Fruit fly (Drosophila melanogaster): Measurements from ENCODE around the gene LManIII.

LManIII gene

DNA sequence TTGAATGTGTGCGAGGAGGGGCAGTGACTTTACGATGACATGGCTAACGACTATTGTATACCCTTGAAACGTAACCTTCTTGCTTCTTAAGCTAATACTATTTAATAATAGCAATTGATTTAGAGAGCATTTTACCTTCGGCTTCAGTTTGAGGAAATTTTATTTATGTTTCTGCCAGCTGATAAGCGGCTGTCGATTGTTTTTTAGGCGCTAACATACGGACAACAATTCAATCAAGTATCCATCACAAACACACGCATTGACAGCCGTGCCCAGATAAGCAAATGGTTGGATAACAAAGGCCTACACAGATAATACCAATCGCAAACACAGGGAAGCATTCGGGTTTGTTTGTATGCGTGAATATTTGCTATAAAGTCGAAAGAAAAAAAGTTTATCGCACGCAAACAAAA, 30.3 kb downstream of the LManIII start (continued):
- TF ChIP-seq pho (GFP tag; optimal IDR thresholded peaks at IDR 0.05), result peak; percentile 15
- TF ChIP-seq H15 (GFP tag; IDR thresholded peaks at IDR 0.05), result 0 out of 3 replicates have a peak, but pooled peaks have one; percentile 31
- TF ChIP-seq CG3407 (GFP tag; optimal IDR thresholded peaks at IDR 0.05), result no peak
- TF ChIP-seq CG14860 (GFP tag; IDR thresholded peaks at IDR 0.05; ENCODE audit: partially characterized antibody), result no peak
- no peak for TF ChIP-seq abd-A (tag; optimal IDR thresholded peaks at IDR 0.05)
- no peak for TF ChIP-seq sc (optimal IDR thresholded peaks at IDR 0.05)
- no peak for TF ChIP-seq sc (GFP tag; optimal IDR thresholded peaks at IDR 0.05)
- no peak for TF ChIP-seq CG3838 (GFP tag; optimal IDR thresholded peaks at IDR 0.05)
- TF ChIP-seq bbx (GFP tag; IDR thresholded peaks at IDR 0.05; ENCODE audit: partially characterized antibody), result no peak
- TF ChIP-seq ERR (GFP tag; optimal IDR thresholded peaks at IDR 0.05), result no peak
- no peak for TF ChIP-seq Mrtf (GFP tag; IDR thresholded peaks at IDR 0.05)
- TF ChIP-seq CG18262 (tag; optimal IDR thresholded peaks at IDR 0.05), result peak; percentile 25
- TF ChIP-seq NFAT (GFP tag; IDR thresholded peaks at IDR 0.05), result peak; percentile 60; the same call in 1 of the 2 replicates
- TF ChIP-seq nerfin-1 (tag; optimal IDR thresholded peaks at IDR 0.05), result no peak
- no peak for TF ChIP-seq CG9609 (GFP tag; optimal IDR thresholded peaks at IDR 0.05)
- no peak for TF ChIP-seq CG9876 (GFP tag; optimal IDR thresholded peaks at IDR 0.05)
- TF ChIP-seq YL-1 (GFP tag; optimal IDR thresholded peaks at IDR 0.05), result no peak
- peak; percentile 26 for TF ChIP-seq CG3163 (GFP tag; optimal IDR thresholded peaks at IDR 0.05)
- TF ChIP-seq insv (GFP tag; optimal IDR thresholded peaks at IDR 0.05), result no peak
- peak; percentile 32 for TF ChIP-seq CG12071 (GFP tag; optimal IDR thresholded peaks at IDR 0.05)
- peak; percentile 18 for TF ChIP-seq CG17829 (tag; optimal IDR thresholded peaks at IDR 0.05)
- TF ChIP-seq GATAe (GFP tag; conservative IDR thresholded peaks at IDR 0.05), result peak; percentile 91
- TF ChIP-seq p53 (GFP tag; optimal IDR thresholded peaks at IDR 0.05), result no peak
- no peak for TF ChIP-seq CG1024 (GFP tag; IDR thresholded peaks at IDR 0.05)
- TF ChIP-seq PHDP (tag; optimal IDR thresholded peaks at IDR 0.05), result peak; percentile 59
- TF ChIP-seq CG5245 (GFP tag; optimal IDR thresholded peaks at IDR 0.05), result no peak
- TF ChIP-seq Lhr (GFP tag; optimal IDR thresholded peaks at IDR 0.05), result no peak
- no peak for TF ChIP-seq az2 (GFP tag; optimal IDR thresholded peaks at IDR 0.05)
- no peak for TF ChIP-seq inv (GFP tag; IDR thresholded peaks at IDR 0.05; ENCODE audit: partially characterized antibody)
- TF ChIP-seq so (GFP tag; IDR thresholded peaks at IDR 0.05), result no peak
- TF ChIP-seq CG6272 (GFP tag; IDR thresholded peaks at IDR 0.05), result no peak
- TF ChIP-seq CG4730 (GFP tag; IDR thresholded peaks at IDR 0.05), result 0 out of 2 replicates have a peak, but pooled peaks have one; percentile 33
- no peak for TF ChIP-seq CG2889 (GFP tag; IDR thresholded peaks at IDR 0.05)
- TF ChIP-seq dpn (GFP tag; optimal IDR thresholded peaks at IDR 0.05), result peak; percentile 29 to 30
- no peak for TF ChIP-seq pfk (GFP tag; optimal IDR thresholded peaks at IDR 0.05)
- TF ChIP-seq CG12659 (GFP tag; optimal IDR thresholded peaks at IDR 0.05), result peak; percentile 49
- TF ChIP-seq CG3281 (GFP tag; optimal IDR thresholded peaks at IDR 0.05), result peak; percentile 48
- TF ChIP-seq Doc3 (GFP tag; IDR thresholded peaks at IDR 0.05; ENCODE audit: partially characterized antibody), result no peak
- TF ChIP-seq CG10209 (GFP tag; optimal IDR thresholded peaks at IDR 0.05), result no peak
- TF ChIP-seq CG7963 (GFP tag; IDR thresholded peaks at IDR 0.05; ENCODE audit: partially characterized antibody), result no peak
- no peak for TF ChIP-seq CG12104 (GFP tag; optimal IDR thresholded peaks at IDR 0.05)
- TF ChIP-seq Hmr (GFP tag; optimal IDR thresholded peaks at IDR 0.05), result peak; percentile 66
- TF ChIP-seq klu (GFP tag; IDR thresholded peaks at IDR 0.05), result no peak
- TF ChIP-seq CG11093 (GFP tag; IDR thresholded peaks at IDR 0.05), result no peak
- TF ChIP-seq CG16813 (GFP tag; IDR thresholded peaks at IDR 0.05; ENCODE audit: partially characterized antibody), result no peak
- TF ChIP-seq CG43689 (GFP tag; IDR thresholded peaks at IDR 0.05), result no peak
- no peak for TF ChIP-seq Side (GFP tag; optimal IDR thresholded peaks at IDR 0.05)
- TF ChIP-seq CG8388 (GFP tag; optimal IDR thresholded peaks at IDR 0.05), result peak; percentile 25
- TF ChIP-seq CG11560 (tag; IDR thresholded peaks at IDR 0.05), result no peak
- TF ChIP-seq CG10267 (tag; optimal IDR thresholded peaks at IDR 0.05), result no peak
- no peak for TF ChIP-seq Dip2 (GFP tag; IDR thresholded peaks at IDR 0.05)

All from whole organism, embryonic.